Fruit fly (Drosophila melanogaster) whole organism, embryonic: ENCODE data around the gene Cpr78Ca.

Experiments used
- Aef1 ChIP-seq: fragments of 200-800 bp; sonication (Bioruptor generic); IDR thresholded peaks from 3 replicates; pipeline ENCODE4 v1.3.6; 2022; ENCODE audit warnings: missing biosample characterization, missing genetic modification characterization
- CG10274 ChIP-seq: fragments of 200-800 bp; sonication (Bioruptor generic); optimal IDR thresholded peaks from 3 replicates; lab custom pipeline; 2017; ENCODE audit warnings: missing biosample characterization, mild to moderate bottlenecking, missing genetic modification characterization
- CG11456 ChIP-seq: fragments of 200-800 bp; sonication (Bioruptor generic); IDR thresholded peaks from 3 replicates; pipeline ENCODE4 v1.3.6; 2022; ENCODE audit warnings: missing biosample characterization, missing genetic modification characterization
- CG11723 ChIP-seq: fragments of 200-800 bp; sonication (Bioruptor generic); optimal IDR thresholded peaks from 2 replicates; lab custom pipeline; 2017; ENCODE audit warnings: missing biosample characterization, mild to moderate bottlenecking, missing genetic modification characterization
- CG12299 ChIP-seq: fragments of 200-800 bp; sonication (Bioruptor generic); optimal IDR thresholded peaks from 2 replicates; lab custom pipeline; 2018; ENCODE audit warnings: missing biosample characterization, mild to moderate bottlenecking, missing genetic modification characterization
- CG14014 ChIP-seq: fragments of 200-800 bp; sonication (Bioruptor generic); IDR thresholded peaks from 2 replicates; pipeline ENCODE4 v1.3.6; 2022; ENCODE audit warnings: missing biosample characterization, missing genetic modification characterization
- CG14860 ChIP-seq: fragments of 200-800 bp; sonication (Bioruptor generic); IDR thresholded peaks from 3 replicates; pipeline ENCODE4 v1.3.6; 2022; ENCODE audit warnings: missing biosample characterization, missing genetic modification characterization; ENCODE audit not compliant: partially characterized antibody
- CG15011 ChIP-seq: fragments of 200-800 bp; sonication (Bioruptor generic); optimal IDR thresholded peaks from 3 replicates; lab custom pipeline; 2018; ENCODE audit warnings: missing biosample characterization, mild to moderate bottlenecking, missing genetic modification characterization
- CG15269 ChIP-seq: fragments of 200-800 bp; sonication (Bioruptor generic); optimal IDR thresholded peaks from 2 replicates; lab custom pipeline; 2018; ENCODE audit warnings: missing biosample characterization, mild to moderate bottlenecking, missing genetic modification characterization, moderate library complexity
- CG17568 ChIP-seq: fragments of 200-800 bp; sonication (Bioruptor generic); optimal IDR thresholded peaks from 2 replicates; lab custom pipeline; 2018; ENCODE audit warnings: missing biosample characterization, mild to moderate bottlenecking, missing genetic modification characterization, moderate library complexity
- CG2116 ChIP-seq: fragments of 200-800 bp; sonication (Bioruptor generic); optimal IDR thresholded peaks from 3 replicates; lab custom pipeline; 2018; ENCODE audit warnings: missing biosample characterization, mild to moderate bottlenecking, missing genetic modification characterization
- CG2889 ChIP-seq: fragments of 200-800 bp; sonication (Bioruptor generic); IDR thresholded peaks from 3 replicates; pipeline ENCODE4 v1.3.6; 2022; ENCODE audit warnings: missing biosample characterization, missing genetic modification characterization
- CG34376 ChIP-seq: fragments of 200-800 bp; sonication (Bioruptor generic); optimal IDR thresholded peaks from 2 replicates; lab custom pipeline; 2018; ENCODE audit warnings: missing biosample characterization, mild to moderate bottlenecking, missing genetic modification characterization
- CG6254 ChIP-seq: fragments of 200-800 bp; sonication (Bioruptor generic); optimal IDR thresholded peaks from 3 replicates; lab custom pipeline; 2017; ENCODE audit warnings: mild to moderate bottlenecking, missing biosample characterization, missing genetic modification reagents, missing genetic modification characterization
- CG7372 ChIP-seq: fragments of 200-800 bp; sonication (Bioruptor generic); IDR thresholded peaks from 2 replicates; pipeline ENCODE4 v1.3.6; 2022; ENCODE audit warnings: missing biosample characterization, missing genetic modification characterization
- CG7556 ChIP-seq: fragments of 200-800 bp; sonication (Bioruptor generic); optimal IDR thresholded peaks from 2 replicates; lab custom pipeline; 2017; ENCODE audit warnings: missing biosample characterization, mild to moderate bottlenecking, missing genetic modification characterization
- CG8388 ChIP-seq: fragments of 200-800 bp; sonication (Bioruptor generic); optimal IDR thresholded peaks from 2 replicates; lab custom pipeline; 2019; ENCODE audit warnings: missing biosample characterization, mild to moderate bottlenecking, missing genetic modification characterization, moderate library complexity
- CG8924 ChIP-seq: fragments of 200-800 bp; optimal IDR thresholded peaks from 3 replicates; lab custom pipeline; 2019; ENCODE audit warnings: missing biosample characterization, mild to moderate bottlenecking, missing genetic modification characterization, moderate library complexity
- CTCF ChIP-seq: fragments of 200-800 bp; sonication (Bioruptor generic); optimal IDR thresholded peaks from 2 replicates; lab custom pipeline; 2017; ENCODE audit warnings: missing biosample characterization, mild to moderate bottlenecking, missing genetic modification characterization, moderate library complexity
- CkIIα-i1 ChIP-seq: fragments of 200-800 bp; sonication (Bioruptor generic); IDR thresholded peaks from 2 replicates; pipeline ENCODE4 v1.3.6; 2022; ENCODE audit warnings: missing biosample characterization, missing genetic modification characterization
- D19A ChIP-seq: fragments of 200-800 bp; optimal IDR thresholded peaks from 3 replicates; lab custom pipeline; 2019; ENCODE audit warnings: missing biosample characterization, mild to moderate bottlenecking, missing genetic modification characterization, moderate library complexity
- Deaf1 ChIP-seq: fragments of 200-800 bp; optimal IDR thresholded peaks from 3 replicates; lab custom pipeline; 2019; ENCODE audit warnings: missing biosample characterization, mild to moderate bottlenecking, missing genetic modification characterization, moderate library complexity
- Dref ChIP-seq: fragments of 200-800 bp; sonication (Bioruptor generic); IDR thresholded peaks from 2 replicates; pipeline ENCODE4 v1.3.6; 2022; ENCODE audit warnings: missing biosample characterization, missing genetic modification characterization
- Eip74EF ChIP-seq, 2 experiments: fragments of 200-800 bp in 1 of 2; fragments of >200 bp in 1 of 2; sonication (Bioruptor generic) in 1 of 2; optimal IDR thresholded peaks; 2 replicates each; lab custom pipeline; 2017 to 2019; ENCODE audit warnings: missing biosample characterization in 2 of 2, missing genetic modification characterization in 2 of 2, mild to moderate bottlenecking in 1 of 2, moderate library complexity in 1 of 2
- Ets65A ChIP-seq: fragments of 200-800 bp; sonication (Bioruptor generic); peaks from one replicate; lab custom pipeline; 2016; ENCODE audit warnings: missing biosample characterization, missing genetic modification characterization
- HLH54F ChIP-seq: fragments of 200-800 bp; sonication (Bioruptor generic); optimal IDR thresholded peaks from 3 replicates; lab custom pipeline; 2016; ENCODE audit warnings: missing biosample characterization, missing genetic modification characterization
- HLHmδ ChIP-seq: fragments of 200-800 bp; sonication (Bioruptor generic); optimal IDR thresholded peaks from 2 replicates; lab custom pipeline; 2018; ENCODE audit warnings: missing biosample characterization, mild to moderate bottlenecking, missing genetic modification characterization, moderate library complexity
- HmgZ ChIP-seq: fragments of 200-800 bp; sonication (Bioruptor generic); optimal IDR thresholded peaks from 2 replicates; lab custom pipeline; 2018; ENCODE audit warnings: missing biosample characterization, mild to moderate bottlenecking, missing genetic modification characterization
- Hmr ChIP-seq: fragments of 200-800 bp; sonication (Bioruptor generic); optimal IDR thresholded peaks from 3 replicates; lab custom pipeline; 2017; ENCODE audit warnings: mild to moderate bottlenecking, missing biosample characterization, missing genetic modification reagents, missing genetic modification characterization
- Hsf ChIP-seq: fragments of 200-800 bp; sonication (Bioruptor generic); optimal IDR thresholded peaks from 3 replicates; lab custom pipeline; 2016; ENCODE audit warnings: missing biosample characterization, missing genetic modification characterization
- MESR4 ChIP-seq: fragments of 200-800 bp; sonication (Bioruptor generic); optimal IDR thresholded peaks from 2 replicates; lab custom pipeline; 2018; ENCODE audit warnings: missing biosample characterization, mild to moderate bottlenecking, missing genetic modification characterization, moderate library complexity
- YL-1 ChIP-seq: fragments of 200-800 bp; sonication (Bioruptor generic); optimal IDR thresholded peaks from 3 replicates; lab custom pipeline; 2017; ENCODE audit warnings: missing biosample characterization, mild to moderate bottlenecking, missing genetic modification characterization
- abd-A ChIP-seq: fragments of 200-800 bp; sonication (Bioruptor generic); optimal IDR thresholded peaks from 3 replicates; lab custom pipeline; 2019; ENCODE audit warnings: missing biosample characterization, mild to moderate bottlenecking, missing genetic modification characterization, moderate library complexity
- ac ChIP-seq: fragments of 200-800 bp; sonication (Bioruptor generic); optimal IDR thresholded peaks from 3 replicates; lab custom pipeline; 2017; ENCODE audit warnings: missing biosample characterization, mild to moderate bottlenecking, missing genetic modification characterization
- ase ChIP-seq: fragments of 200-800 bp; sonication (Bioruptor generic); IDR thresholded peaks from 3 replicates; pipeline ENCODE4 v1.3.6; 2022; ENCODE audit warnings: missing biosample characterization, missing genetic modification characterization
- fd64A ChIP-seq: fragments of 200-800 bp; sonication (Bioruptor generic); optimal IDR thresholded peaks from 3 replicates; lab custom pipeline; 2018; ENCODE audit warnings: missing biosample characterization, mild to moderate bottlenecking, missing genetic modification characterization
- ind ChIP-seq: fragments of 200-800 bp; sonication (Bioruptor generic); optimal IDR thresholded peaks from 3 replicates; lab custom pipeline; 2016; ENCODE audit warnings: missing biosample characterization, missing genetic modification characterization
- kay ChIP-seq: fragments of 200-800 bp; sonication (Bioruptor generic); optimal IDR thresholded peaks from 2 replicates; lab custom pipeline; 2016; ENCODE audit warnings: missing biosample characterization, missing genetic modification characterization
- ken ChIP-seq: fragments of 200-800 bp; sonication (Bioruptor generic); IDR thresholded peaks from 3 replicates; pipeline ENCODE4 v1.3.6; 2022; ENCODE audit warnings: missing biosample characterization, missing genetic modification characterization
- mld ChIP-seq: fragments of 200-800 bp; sonication (Bioruptor generic); IDR thresholded peaks from 3 replicates; pipeline ENCODE4 v1.3.6; 2022; ENCODE audit warnings: missing biosample characterization, missing genetic modification characterization; ENCODE audit not compliant: partially characterized antibody
- nom ChIP-seq: fragments of 200-800 bp; sonication (Bioruptor generic); optimal IDR thresholded peaks from 2 replicates; lab custom pipeline; 2017; ENCODE audit warnings: missing biosample characterization, missing genetic modification characterization, mild to moderate bottlenecking, moderate library complexity, missing genetic modification reagents
- pan ChIP-seq, 4 experiments: fragments of >200 bp in 3 of 4; fragments of 200-800 bp in 1 of 4; sonication (Bioruptor generic) in 1 of 4; optimal IDR thresholded peaks in 3 of 4; IDR thresholded peaks in 1 of 4; 2 replicates each; pipeline versions ENCODE4 v1.3.6 to Lab custom; 2017 to 2022; ENCODE audit warnings: missing biosample characterization in 2 of 4, missing genetic modification characterization in 2 of 4, mixed read lengths in 1 of 4
- pho ChIP-seq: fragments of 200-800 bp; sonication (Bioruptor generic); optimal IDR thresholded peaks from 2 replicates; lab custom pipeline; 2016; ENCODE audit warnings: missing biosample characterization, missing genetic modification characterization
- schlank ChIP-seq: fragments of 200-800 bp; sonication (Bioruptor generic); optimal IDR thresholded peaks from 2 replicates; lab custom pipeline; 2018; ENCODE audit warnings: missing biosample characterization, mild to moderate bottlenecking, missing genetic modification characterization
- seq ChIP-seq: fragments of 200-800 bp; sonication (Bioruptor generic); IDR thresholded peaks from 2 replicates; pipeline ENCODE4 v1.3.6; 2022; ENCODE audit warnings: missing biosample characterization, missing genetic modification characterization

The Cpr78Ca gene

DNA sequence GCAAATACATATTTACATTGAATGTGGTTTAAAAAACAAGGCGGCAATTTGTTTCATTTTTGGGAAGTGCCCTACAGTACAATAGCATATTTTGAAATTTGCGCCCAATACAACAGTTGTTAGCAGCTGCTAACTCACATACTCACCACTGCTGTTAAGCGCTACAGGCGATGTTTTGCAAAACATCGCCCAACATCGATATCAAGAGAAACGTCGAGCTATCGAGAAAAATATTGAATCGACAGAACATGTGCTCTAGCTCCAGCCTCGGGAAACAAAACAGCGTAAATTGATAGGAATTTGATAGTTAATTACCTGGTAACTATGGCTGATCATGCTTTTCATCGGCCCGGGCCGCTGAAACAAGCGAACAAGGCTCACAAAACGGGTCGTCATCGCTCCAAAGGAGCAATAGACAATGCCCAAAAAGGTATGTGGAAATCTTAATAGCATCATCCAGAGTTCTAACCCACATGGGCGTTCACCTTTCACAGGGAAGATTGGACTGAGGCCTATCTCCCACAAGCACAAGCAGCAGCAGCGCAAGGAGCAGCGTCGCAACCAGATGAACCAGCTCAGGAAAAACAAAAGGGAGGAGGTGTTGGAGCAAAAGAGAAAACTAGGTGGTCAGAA, 42.5 kb upstream of the Cpr78Ca start, which contains the start of gene Tsr1 (continued):
- TF ChIP-seq kay (GFP tag; lab: Kevin White, UChicago) (no peak), HmgZ (tag; lab: Kevin White, UChicago) (peak; percentile 33), MESR4 (GFP tag; lab: Kevin White, UChicago) (peak; percentile 81), CG2116 (peak; percentile 68), abd-A (tag; lab: Kevin White, UChicago) (no peak), mld (peak; percentile 82)

DNA sequence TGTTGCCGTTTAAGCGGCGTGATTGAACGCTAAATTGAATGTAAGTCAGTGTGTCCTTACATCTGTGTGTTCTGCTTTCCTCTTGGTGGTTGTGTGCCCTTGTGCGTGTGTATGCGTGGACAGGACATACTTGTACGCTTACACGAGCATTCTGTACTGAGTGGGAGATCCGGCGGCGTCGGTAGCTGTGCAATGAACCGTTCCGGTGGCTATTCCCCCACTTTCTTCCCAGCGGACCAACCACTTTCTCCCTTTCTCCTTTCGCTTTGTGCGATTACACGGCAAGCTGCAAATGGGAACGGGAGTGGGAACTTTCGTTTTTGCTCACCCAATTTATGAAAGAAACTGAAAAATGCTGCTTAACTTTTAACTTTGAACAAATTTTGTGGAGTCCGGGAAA, 32.1 kb upstream of the Cpr78Ca start:
- TF ChIP-seq ac (GFP tag; lab: Kevin White, UChicago) = no peak
- no peak for TF ChIP-seq CG34376 (GFP tag; lab: Kevin White, UChicago)
- TF ChIP-seq ken (GFP tag; lab: Robert Waterston, UW) = 0 out of 3 replicates have a peak, but pooled peaks have one; percentile 6
- TF ChIP-seq Dref (GFP tag; lab: Robert Waterston, UW) = 0 out of 2 replicates have a peak, but pooled peaks have one; percentile 2
- no peak for TF ChIP-seq Eip74EF (GFP tag; optimal IDR thresholded peaks at IDR 0.05; lab: Kevin White, UChicago)
- TF ChIP-seq Ets65A (GFP tag; lab: Kevin White, UChicago) = peak; percentile 50
- TF ChIP-seq CG11723 (GFP tag; lab: Kevin White, UChicago) = no peak
- TF ChIP-seq CG11456 (GFP tag; lab: Robert Waterston, UW) = 0 out of 3 replicates have a peak, but pooled peaks have one; percentile 54
- no peak for TF ChIP-seq schlank (tag; lab: Kevin White, UChicago)
- no peak for TF ChIP-seq pho (GFP tag; lab: Kevin White, UChicago)
- no peak for TF ChIP-seq pan (optimal IDR thresholded peaks at IDR 0.05; lab: Kevin White, UChicago)
- no peak for TF ChIP-seq pan (GFP tag; optimal IDR thresholded peaks at IDR 0.05 in 1 of 2, IDR thresholded peaks at IDR 0.05 in 1 of 2)
- TF ChIP-seq CG6254 = no peak
- no peak for TF ChIP-seq CG2889 (GFP tag; lab: Robert Waterston, UW)

DNA sequence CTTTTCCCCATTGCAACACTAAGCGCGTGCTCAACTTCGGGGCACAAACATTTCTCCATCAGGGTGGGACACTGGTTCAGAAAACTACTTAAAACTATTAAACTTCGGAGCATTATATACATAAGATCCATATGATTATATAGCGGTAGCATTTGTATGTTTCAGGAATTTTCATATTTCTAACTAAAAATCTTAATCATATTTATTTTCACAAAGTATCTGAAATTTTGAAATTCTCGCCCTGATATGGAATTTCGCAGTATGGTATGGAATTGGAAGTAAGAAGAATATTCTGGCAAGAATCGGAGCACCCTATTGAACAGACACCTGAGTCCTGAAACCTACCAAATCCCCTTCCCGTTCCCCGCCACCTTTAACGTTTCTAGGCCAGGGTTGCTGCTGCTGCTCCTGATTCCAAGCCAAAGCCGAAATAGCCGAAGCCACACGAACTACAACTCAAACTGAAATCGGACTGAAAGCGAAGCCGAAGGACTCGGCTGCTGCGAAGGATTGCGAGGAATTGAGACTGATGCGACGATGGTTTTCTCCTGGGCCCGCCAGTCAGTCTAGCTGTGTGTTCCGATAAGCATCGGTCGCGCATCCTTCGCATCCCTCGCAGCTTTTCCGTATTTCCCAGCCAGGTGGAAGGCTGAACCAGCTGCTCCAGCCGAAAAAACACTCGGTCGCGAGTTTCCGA, 29.4 kb upstream of the Cpr78Ca start:
- TF ChIP-seq CTCF (GFP tag; lab: Kevin White, UChicago) (no peak), CG8924 (tag; lab: Kevin White, UChicago) (peak; percentile 19), D19A (peak; percentile 6), CG12299 (tag; lab: Kevin White, UChicago) (no peak), nom (GFP tag; lab: Kevin White, UChicago) (no peak), HLH54F (GFP tag; lab: Kevin White, UChicago) (peak; percentile 7), YL-1 (no peak), CG15011 (no peak), CkIIα-i1 (no peak), CG17568 (GFP tag; lab: Kevin White, UChicago) (peak; percentile 46), HLHmδ (no peak), CG7556 (GFP tag; lab: Kevin White, UChicago) (peak; percentile 73), CG8388 (no peak), CG14860 (GFP tag; lab: Robert Waterston, UW) (no peak), Hmr (GFP tag; lab: Kevin White, UChicago) (peak; percentile 79), CG15269 (tag; lab: Kevin White, UChicago) (peak; percentile 51), pan (optimal IDR thresholded peaks at IDR 0.05; lab: Kevin White, UChicago) (no peak), pan (GFP tag; optimal IDR thresholded peaks at IDR 0.05 in 1 of 2, IDR thresholded peaks at IDR 0.05 in 1 of 2) (no peak), CG7372 (GFP tag; lab: Robert Waterston, UW) (no peak), Deaf1 (tag; lab: Kevin White, UChicago) (peak; percentile 95), fd64A (GFP tag; lab: Kevin White, UChicago) (no peak), CG10274 (no peak), CG14014 (GFP tag; lab: Robert Waterston, UW) (peak; percentile 39; the same call in 1 of the 2 replicates), ase (GFP tag; lab: Robert Waterston, UW) (0 out of 3 replicates have a peak, but pooled peaks have one; percentile 27), Hsf (GFP tag; lab: Kevin White, UChicago) (peak; percentile 0), ind (GFP tag; lab: Kevin White, UChicago) (peak; percentile 11), seq (GFP tag; lab: Robert Waterston, UW) (0 out of 2 replicates have a peak, but pooled peaks have one; percentile 11), Aef1 (GFP tag; lab: Robert Waterston, UW) (no peak)
